Fruit fly (Drosophila melanogaster) whole organism, embryonic: ENCODE results near the gene Cyp303a1.

ENCODE experiments used
- ATbp ChIP-seq: fragments of 200-800 bp; sonication (Bioruptor generic); optimal IDR thresholded peaks from 2 replicates; lab custom pipeline; 2017; ENCODE audit warnings: missing biosample characterization, mild to moderate bottlenecking, missing genetic modification characterization, missing genetic modification reagents
- Blimp-1 ChIP-seq: fragments of 200-800 bp; sonication (Bioruptor generic); optimal IDR thresholded peaks from 3 replicates; lab custom pipeline; 2018; ENCODE audit warnings: missing biosample characterization, missing genetic modification characterization, mild to moderate bottlenecking, moderate library complexity, missing genetic modification reagents
- BtbVII ChIP-seq: fragments of 200-800 bp; sonication (Bioruptor generic); optimal IDR thresholded peaks from 3 replicates; lab custom pipeline; 2017; ENCODE audit warnings: missing biosample characterization, mild to moderate bottlenecking, missing genetic modification characterization
- Bteb2 ChIP-seq: fragments of 200-800 bp; sonication (Bioruptor generic); optimal IDR thresholded peaks from 2 replicates; lab custom pipeline; 2016; ENCODE audit warnings: missing biosample characterization, missing genetic modification characterization
- CG10209 ChIP-seq: fragments of 200-800 bp; sonication (Bioruptor generic); optimal IDR thresholded peaks from 3 replicates; lab custom pipeline; 2017; ENCODE audit warnings: missing biosample characterization, mild to moderate bottlenecking, missing genetic modification characterization, missing genetic modification reagents
- CG11093 ChIP-seq: fragments of 200-800 bp; sonication (Bioruptor generic); IDR thresholded peaks from 3 replicates; pipeline ENCODE4 v1.3.6; 2022; ENCODE audit warnings: missing biosample characterization, missing genetic modification characterization
- CG11695 ChIP-seq: fragments of 200-800 bp; sonication (Bioruptor generic); IDR thresholded peaks from 3 replicates; pipeline ENCODE4 v1.3.6; 2022; ENCODE audit warnings: missing biosample characterization, missing genetic modification characterization
- CG14050 ChIP-seq: fragments of 200-800 bp; sonication (Bioruptor generic); IDR thresholded peaks from 3 replicates; pipeline ENCODE4 v1.3.6; 2022; ENCODE audit warnings: missing biosample characterization, missing genetic modification characterization
- CG15479 ChIP-seq: fragments of 200-800 bp; sonication (Bioruptor generic); optimal IDR thresholded peaks from 3 replicates; lab custom pipeline; 2019; ENCODE audit warnings: missing biosample characterization, mild to moderate bottlenecking, missing genetic modification characterization, moderate library complexity
- CG17186 ChIP-seq: fragments of 200-800 bp; sonication (Bioruptor generic); optimal IDR thresholded peaks from 3 replicates; lab custom pipeline; 2017; ENCODE audit warnings: missing biosample characterization, missing genetic modification reagents, missing genetic modification characterization
- CG17328 ChIP-seq: fragments of 200-800 bp; sonication (Bioruptor generic); IDR thresholded peaks from 2 replicates; pipeline ENCODE4 v1.3.6; 2022; ENCODE audit warnings: missing biosample characterization, missing genetic modification characterization
- CG17802 ChIP-seq: fragments of 200-800 bp; sonication (Bioruptor generic); optimal IDR thresholded peaks from 2 replicates; lab custom pipeline; 2018; ENCODE audit warnings: missing biosample characterization, mild to moderate bottlenecking, missing genetic modification characterization, moderate library complexity
- CG2129 ChIP-seq: fragments of 200-800 bp; sonication (Bioruptor generic); IDR thresholded peaks from 2 replicates; pipeline ENCODE4 v1.3.6; 2022; ENCODE audit warnings: missing biosample characterization, missing genetic modification characterization; ENCODE audit not compliant: partially characterized antibody
- CG2202 ChIP-seq: fragments of 200-800 bp; sonication (Bioruptor generic); optimal IDR thresholded peaks from 2 replicates; lab custom pipeline; 2018; ENCODE audit warnings: missing biosample characterization, mild to moderate bottlenecking, missing genetic modification characterization
- CG34224 ChIP-seq: fragments of 200-800 bp; sonication (Bioruptor generic); IDR thresholded peaks from 3 replicates; pipeline ENCODE4 v1.3.6; 2022; ENCODE audit warnings: missing biosample characterization, missing genetic modification characterization; ENCODE audit not compliant: partially characterized antibody
- CG3995 ChIP-seq: fragments of 200-800 bp; sonication (Bioruptor generic); optimal IDR thresholded peaks from 3 replicates; lab custom pipeline; 2016; ENCODE audit warnings: missing biosample characterization, missing genetic modification characterization
- CG4404 ChIP-seq: fragments of 200-800 bp; sonication (Bioruptor generic); IDR thresholded peaks from 2 replicates; pipeline ENCODE4 v1.3.6; 2022; ENCODE audit warnings: missing biosample characterization, missing genetic modification characterization
- CG7839 ChIP-seq: fragments of 200-800 bp; sonication (Bioruptor generic); optimal IDR thresholded peaks from 3 replicates; lab custom pipeline; 2018; ENCODE audit warnings: missing biosample characterization, mild to moderate bottlenecking, missing genetic modification characterization, moderate library complexity
- CG8388 ChIP-seq: fragments of 200-800 bp; sonication (Bioruptor generic); optimal IDR thresholded peaks from 2 replicates; lab custom pipeline; 2019; ENCODE audit warnings: missing biosample characterization, mild to moderate bottlenecking, missing genetic modification characterization, moderate library complexity
- CG8478 ChIP-seq: fragments of >200 bp; optimal IDR thresholded peaks from 2 replicates; lab custom pipeline; 2018
- CG8944 ChIP-seq: fragments of 200-800 bp; sonication (Bioruptor generic); optimal IDR thresholded peaks from 3 replicates; lab custom pipeline; 2016; ENCODE audit warnings: missing biosample characterization, missing genetic modification characterization
- CG9817 ChIP-seq: fragments of 200-800 bp; sonication (Bioruptor generic); optimal IDR thresholded peaks from 2 replicates; lab custom pipeline; 2018; ENCODE audit warnings: missing biosample characterization, mild to moderate bottlenecking, missing genetic modification characterization, moderate library complexity
- Dbx ChIP-seq: fragments of 200-800 bp; sonication (Bioruptor generic); IDR thresholded peaks from 3 replicates; pipeline ENCODE4 v1.3.6; 2022; ENCODE audit warnings: missing biosample characterization, missing genetic modification characterization
- E2f2 ChIP-seq: fragments of 200-800 bp; sonication (Bioruptor generic); IDR thresholded peaks from 2 replicates; pipeline ENCODE4 v1.3.6; 2022; ENCODE audit warnings: missing biosample characterization, missing genetic modification characterization
- Fer1 ChIP-seq: fragments of 200-800 bp; sonication (Bioruptor generic); optimal IDR thresholded peaks from 2 replicates; lab custom pipeline; 2017; ENCODE audit warnings: missing biosample characterization, mild to moderate bottlenecking, missing genetic modification characterization
- Hr51 ChIP-seq, 2 experiments: fragments of 200-800 bp; sonication (Bioruptor generic); optimal IDR thresholded peaks; 2 replicates in 1 of 2; 3 replicates in 1 of 2; lab custom pipeline; 2016 to 2018; ENCODE audit warnings: missing biosample characterization in 2 of 2, missing genetic modification characterization in 2 of 2, mild to moderate bottlenecking in 1 of 2, moderate library complexity in 1 of 2
- Hr78 ChIP-seq, 2 experiments: fragments of 200-800 bp in 1 of 2; fragments of >200 bp in 1 of 2; sonication (Bioruptor generic) in 1 of 2; optimal IDR thresholded peaks; 2 replicates each; lab custom pipeline; 2017 to 2019; ENCODE audit warnings: missing biosample characterization in 2 of 2, missing genetic modification characterization in 2 of 2, mild to moderate bottlenecking in 1 of 2, moderate library complexity in 1 of 2
- MESR4 ChIP-seq: fragments of 200-800 bp; sonication (Bioruptor generic); optimal IDR thresholded peaks from 2 replicates; lab custom pipeline; 2018; ENCODE audit warnings: missing biosample characterization, mild to moderate bottlenecking, missing genetic modification characterization, moderate library complexity
- Max ChIP-seq: fragments of 200-800 bp; sonication (Bioruptor generic); optimal IDR thresholded peaks from 2 replicates; lab custom pipeline; 2016; ENCODE audit warnings: missing biosample characterization, mild to moderate bottlenecking, missing genetic modification characterization
- Myb ChIP-seq: fragments of 200-800 bp; sonication (Bioruptor generic); optimal IDR thresholded peaks from 2 replicates; lab custom pipeline; 2016; ENCODE audit warnings: missing biosample characterization, missing genetic modification characterization
- Nf-YB ChIP-seq: fragments of 200-800 bp; sonication (Bioruptor generic); optimal IDR thresholded peaks from 3 replicates; lab custom pipeline; 2019; ENCODE audit warnings: missing biosample characterization, mild to moderate bottlenecking, missing genetic modification characterization, moderate library complexity
- Ptx1 ChIP-seq: fragments of 200-800 bp; sonication (Bioruptor generic); IDR thresholded peaks from 2 replicates; pipeline ENCODE4 v1.3.6; 2022; ENCODE audit warnings: missing biosample characterization, missing genetic modification characterization
- Usf ChIP-seq: fragments of 200-800 bp; sonication (Bioruptor generic); optimal IDR thresholded peaks from 2 replicates; lab custom pipeline; 2017; ENCODE audit warnings: missing genotype, missing biosample characterization, missing genetic modification characterization
- bcd ChIP-seq: fragments of 200-800 bp; sonication (Bioruptor generic); optimal IDR thresholded peaks from 2 replicates; lab custom pipeline; 2017; ENCODE audit warnings: missing biosample characterization, mild to moderate bottlenecking, missing genetic modification characterization
- chinmo ChIP-seq: fragments of 200-800 bp; sonication (Bioruptor generic); IDR thresholded peaks from 4 replicates; pipeline ENCODE4 v1.3.6; 2022; ENCODE audit warnings: missing biosample characterization, missing genetic modification characterization; ENCODE audit not compliant: partially characterized antibody
- corto ChIP-seq: fragments of 200-800 bp; sonication (Bioruptor generic); optimal IDR thresholded peaks from 2 replicates; lab custom pipeline; 2016; ENCODE audit warnings: missing biosample characterization, mild to moderate bottlenecking, missing genetic modification characterization, moderate library complexity
- crp ChIP-seq, 2 experiments: fragments of 200-800 bp; sonication (Bioruptor generic); optimal IDR thresholded peaks; 2 replicates in 1 of 2; 3 replicates in 1 of 2; lab custom pipeline; 2017; ENCODE audit warnings: missing biosample characterization in 2 of 2, missing genetic modification characterization in 2 of 2, mild to moderate bottlenecking in 1 of 2, moderate library complexity in 1 of 2
- disco-r ChIP-seq: fragments of 200-800 bp; sonication (Bioruptor generic); optimal IDR thresholded peaks from 2 replicates; lab custom pipeline; 2016; ENCODE audit warnings: missing biosample characterization, missing genetic modification characterization
- dpn ChIP-seq, 2 experiments: fragments of 200-800 bp; sonication (Bioruptor generic); optimal IDR thresholded peaks; 3 replicates each; lab custom pipeline; 2016; ENCODE audit warnings: missing biosample characterization in 2 of 2, missing genetic modification characterization in 2 of 2
- en ChIP-seq: fragments of 200-800 bp; sonication (Bioruptor generic); optimal IDR thresholded peaks from 2 replicates; lab custom pipeline; 2016; ENCODE audit warnings: missing biosample characterization, missing genetic modification characterization
- exex ChIP-seq: fragments of 200-800 bp; sonication (Bioruptor generic); optimal IDR thresholded peaks from 4 replicates; lab custom pipeline; 2018; ENCODE audit warnings: missing biosample characterization, mild to moderate bottlenecking, missing genetic modification characterization, moderate library complexity
- lbe ChIP-seq: fragments of 200-800 bp; sonication (Bioruptor generic); optimal IDR thresholded peaks from 2 replicates; lab custom pipeline; 2016; ENCODE audit warnings: missing biosample characterization, mild to moderate bottlenecking, missing genetic modification characterization
- lola ChIP-seq, 3 experiments: fragments of >200 bp in 2 of 3; fragments of 200-800 bp in 1 of 3; sonication (Bioruptor generic) in 1 of 3; optimal IDR thresholded peaks; 2 replicates each; lab custom pipeline; 2017 to 2019; ENCODE audit warnings: missing biosample characterization in 3 of 3, missing genetic modification characterization in 3 of 3, mild to moderate bottlenecking in 1 of 3, moderate library complexity in 1 of 3
- oc ChIP-seq: fragments of 200-800 bp; sonication (Bioruptor generic); optimal IDR thresholded peaks from 2 replicates; lab custom pipeline; 2018; ENCODE audit warnings: missing biosample characterization, mild to moderate bottlenecking, missing genetic modification characterization, moderate library complexity
- rib ChIP-seq: fragments of 200-800 bp; sonication (Bioruptor generic); IDR thresholded peaks from 2 replicates; pipeline ENCODE4 v1.3.6; 2022; ENCODE audit warnings: missing biosample characterization, missing genetic modification characterization
- seq ChIP-seq: fragments of 200-800 bp; sonication (Bioruptor generic); IDR thresholded peaks from 2 replicates; pipeline ENCODE4 v1.3.6; 2022; ENCODE audit warnings: missing biosample characterization, missing genetic modification characterization
- sr ChIP-seq: fragments of 200-800 bp; sonication (Bioruptor generic); IDR thresholded peaks from 3 replicates; pipeline ENCODE4 v1.3.6; 2022; ENCODE audit warnings: missing biosample characterization, missing genetic modification characterization
- vfl ChIP-seq: fragments of 200-800 bp; sonication (Bioruptor generic); optimal IDR thresholded peaks from 2 replicates; lab custom pipeline; 2016; ENCODE audit warnings: missing biosample characterization, missing genetic modification characterization
- yki ChIP-seq: fragments of >200 bp; optimal IDR thresholded peaks from 3 replicates; lab custom pipeline; 2018

Gene Cyp303a1

dm6 chr2L:16255232-16256117 lies 38.5 kb upstream of the Cyp303a1 start (continued):
- TF ChIP-seq dpn (GFP tag; optimal IDR thresholded peaks at IDR 0.05; lab: Kevin White, UChicago) = no peak
- TF ChIP-seq exex (tag; lab: Kevin White, UChicago) = peak; percentile 66
- TF ChIP-seq E2f2 (GFP tag; lab: Robert Waterston, UW) = no peak
- no peak for TF ChIP-seq CG4404
- peak; percentile 16 for TF ChIP-seq Blimp-1 (GFP tag; lab: Kevin White, UChicago)
- 0 out of 4 replicates have a peak, but pooled peaks have one; percentile 50 for TF ChIP-seq chinmo (GFP tag; lab: Robert Waterston, UW)
- TF ChIP-seq rib (GFP tag; lab: Robert Waterston, UW) = peak; percentile 73; the same call in 1 of the 2 replicates
- TF ChIP-seq sr (GFP tag; lab: Robert Waterston, UW) = no peak
- no peak for TF ChIP-seq Nf-YB
- TF ChIP-seq CG8388 (GFP tag; lab: Kevin White, UChicago) = no peak
- TF ChIP-seq CG17802 (tag; lab: Kevin White, UChicago) = no peak
- TF ChIP-seq MESR4 = no peak
- TF ChIP-seq CG3995 (GFP tag; lab: Kevin White, UChicago) = no peak
- TF ChIP-seq corto = no peak
- no peak for TF ChIP-seq CG34224
- no peak for TF ChIP-seq ATbp
- no peak for TF ChIP-seq bcd
- no peak for TF ChIP-seq Fer1 (GFP tag; lab: Kevin White, UChicago)
- TF ChIP-seq Hr51 (GFP tag; optimal IDR thresholded peaks at IDR 0.05; lab: Kevin White, UChicago) = no peak
- TF ChIP-seq CG17186 (GFP tag; lab: Kevin White, UChicago) = no peak
- no peak for TF ChIP-seq seq
- TF ChIP-seq Usf (GFP tag; lab: Kevin White, UChicago) = no peak
- peak; percentile 16 for TF ChIP-seq BtbVII (GFP tag; lab: Kevin White, UChicago)
- no peak for TF ChIP-seq CG15479
- no peak for TF ChIP-seq Myb
- TF ChIP-seq CG10209 (GFP tag; lab: Kevin White, UChicago) = no peak
- TF ChIP-seq Bteb2 = no peak
- TF ChIP-seq lbe (GFP tag; lab: Kevin White, UChicago) = peak; percentile 13
- TF ChIP-seq Hr78 (GFP tag; optimal IDR thresholded peaks at IDR 0.05; lab: Kevin White, UChicago) = no peak
- TF ChIP-seq CG8944 = no peak
- no peak for TF ChIP-seq lola (GFP tag; optimal IDR thresholded peaks at IDR 0.05; lab: Kevin White, UChicago)
- TF ChIP-seq CG17328 (GFP tag; lab: Robert Waterston, UW) = no peak
- no peak for TF ChIP-seq Max (GFP tag; lab: Kevin White, UChicago)
- TF ChIP-seq CG11695 (GFP tag; lab: Robert Waterston, UW) = no peak
- TF ChIP-seq crp (GFP tag; optimal IDR thresholded peaks at IDR 0.05; lab: Kevin White, UChicago) = no peak
- no peak for TF ChIP-seq CG2202 (tag; lab: Kevin White, UChicago)
- TF ChIP-seq CG8478 (lab: Kevin White, UChicago) = no peak
- no peak for TF ChIP-seq Ptx1 (GFP tag; lab: Robert Waterston, UW)
- TF ChIP-seq CG9817 (tag; lab: Kevin White, UChicago) = no peak
- TF ChIP-seq en = no peak
- no peak for TF ChIP-seq Dbx (GFP tag; lab: Robert Waterston, UW)
- no peak for TF ChIP-seq oc (tag; lab: Kevin White, UChicago)
- TF ChIP-seq disco-r (GFP tag; lab: Kevin White, UChicago) = no peak
- TF ChIP-seq CG2129 = no peak
- TF ChIP-seq CG14050 (GFP tag; lab: Robert Waterston, UW) = no peak
- no peak for TF ChIP-seq CG11093 (GFP tag; lab: Robert Waterston, UW)
- TF ChIP-seq vfl (GFP tag; lab: Kevin White, UChicago) = no peak
- TF ChIP-seq yki (lab: Kevin White, UChicago) = no peak
- no peak for TF ChIP-seq CG7839
